Worm (Caenorhabditis elegans) whole organism, mixed stage, embryonic: ENCODE data around the gene srx-84.

ENCODE experiments used
- flh-1 ChIP-seq: fragments of 200-800 bp; sonication (Bioruptor generic); optimal IDR thresholded peaks from 2 replicates; lab custom pipeline; 2018; ENCODE audit warnings: mild to moderate bottlenecking, missing genetic modification characterization, moderate library complexity, missing compliant biosample characterization
- lin-13 ChIP-seq: fragments of 150-350 bp; optimal IDR thresholded peaks from 2 replicates; lab custom pipeline; 2014; ENCODE audit warnings: missing biosample characterization, missing genetic modification characterization
- nhr-12 ChIP-seq: fragments of 150-350 bp; optimal IDR thresholded peaks from 2 replicates; lab custom pipeline; 2014; ENCODE audit warnings: missing biosample characterization, missing genetic modification characterization
- nhr-28 ChIP-seq: fragments of 150-350 bp; optimal IDR thresholded peaks from 2 replicates; lab custom pipeline; 2014; ENCODE audit warnings: missing biosample characterization, missing genetic modification characterization
- unc-39 ChIP-seq: fragments of 150-350 bp; optimal IDR thresholded peaks from 2 replicates; lab custom pipeline; 2014; ENCODE audit warnings: missing biosample characterization, missing genetic modification characterization
- ztf-11 ChIP-seq: fragments of 150-350 bp; optimal IDR thresholded peaks from 2 replicates; lab custom pipeline; 2014; ENCODE audit warnings: missing biosample characterization, missing genetic modification characterization

ce11 chrV:11649254-11649653 lies 50.3 kb downstream of the srx-84 start:
- no peak for TF ChIP-seq nhr-28 (tag; lab: Kevin White, UChicago)
- no peak for TF ChIP-seq nhr-12 (tag; lab: Kevin White, UChicago)
- no peak for TF ChIP-seq flh-1 (GFP tag; lab: Kevin White, UChicago)
- TF ChIP-seq unc-39 (tag; lab: Kevin White, UChicago), result no peak
- no peak for TF ChIP-seq lin-13 (tag; lab: Kevin White, UChicago)
- no peak for TF ChIP-seq ztf-11 (tag; lab: Kevin White, UChicago)
